Worm (Caenorhabditis elegans) whole organism, L3 larva: ENCODE data around the gene sru-25.

ENCODE experiments used
- ama-1 ChIP-seq: fragments of 150-350 bp; optimal IDR thresholded peaks from 2 replicates; lab custom pipeline; 2018
- ceh-9 ChIP-seq: sonication (generic microtip); optimal IDR thresholded peaks from 2 replicates; lab custom pipeline; 2018; ENCODE audit warnings: missing biosample characterization, missing genetic modification characterization
- nhr-12 ChIP-seq: fragments of 150-350 bp; optimal IDR thresholded peaks from 2 replicates; lab custom pipeline; 2014; ENCODE audit warnings: missing biosample characterization, missing genetic modification characterization
- nhr-76 ChIP-seq: fragments of 150-350 bp; sonication (generic microtip); optimal IDR thresholded peaks from 5 replicates; lab custom pipeline; 2014; ENCODE audit warnings: missing biosample characterization, missing genetic modification characterization
- nhr-77 ChIP-seq: fragments of 150-350 bp; optimal IDR thresholded peaks from 2 replicates; lab custom pipeline; 2014; ENCODE audit warnings: missing biosample characterization, missing genetic modification characterization
- pha-4 ChIP-seq: fragments of 150-350 bp; optimal IDR thresholded peaks from 2 replicates; lab custom pipeline; 2014; ENCODE audit warnings: missing biosample characterization, missing genetic modification reagents, missing genetic modification characterization
- unc-39 ChIP-seq: sonication (generic microtip); optimal IDR thresholded peaks from 4 replicates; lab custom pipeline; 2017; ENCODE audit warnings: missing biosample characterization, missing genetic modification characterization
- zag-1 ChIP-seq: fragments of 150-350 bp; optimal IDR thresholded peaks from 2 replicates; lab custom pipeline; 2014; ENCODE audit warnings: missing biosample characterization, missing genetic modification characterization

DNA sequence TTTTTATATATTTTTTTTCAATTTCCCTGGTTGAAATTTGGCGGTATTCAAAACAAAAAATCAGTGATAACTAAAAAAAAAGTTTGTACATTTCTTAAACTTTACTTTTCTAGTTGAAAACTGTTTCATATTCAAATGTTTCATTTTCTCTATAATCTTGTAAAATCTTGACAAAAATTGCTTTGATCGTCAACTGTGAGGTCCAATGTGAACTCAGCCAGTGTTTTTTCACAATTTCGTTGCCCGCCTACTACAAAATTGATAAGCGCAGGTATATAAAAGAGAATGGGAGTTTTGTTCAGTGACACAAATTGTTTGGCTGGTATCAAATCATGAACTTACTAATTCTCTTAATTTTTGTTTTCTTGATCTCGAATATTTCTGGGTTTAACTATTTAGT, 27.2 kb downstream of the sru-25 start, which contains the start of gene ugt-42:
- no peak for TF ChIP-seq ama-1 (lab: Kevin White, UChicago)
- no peak for TF ChIP-seq nhr-77 (tag; lab: Kevin White, UChicago)
- TF ChIP-seq pha-4 (tag; lab: Kevin White, UChicago), result no peak
- TF ChIP-seq unc-39 (tag; lab: Kevin White, UChicago), result no peak
- TF ChIP-seq zag-1 (tag; lab: Kevin White, UChicago), result no peak
- no peak for TF ChIP-seq nhr-76 (tag; lab: Kevin White, UChicago)
- TF ChIP-seq nhr-12, result no peak
- no peak for TF ChIP-seq ceh-9
